Worm (Caenorhabditis elegans) whole organism, L4 larva: ENCODE results near the gene F32D8.4.

ENCODE experiments used
- T20F7.1 ChIP-seq: fragments of 200-800 bp; sonication (Bioruptor generic); optimal IDR thresholded peaks from 2 replicates; lab custom pipeline; 2018; ENCODE audit warnings: mild to moderate bottlenecking, missing genetic modification characterization, missing compliant biosample characterization
- Y48G9A.11 ChIP-seq: fragments of 200-800 bp; sonication (Bioruptor generic); IDR thresholded peaks from 2 replicates; pipeline ENCODE4 v1.3.6; 2022; ENCODE audit warnings: missing genetic modification reagents, missing genetic modification characterization, missing compliant biosample characterization
- dmd-8 ChIP-seq: fragments of 200-800 bp; sonication (Bioruptor generic); IDR thresholded peaks from 2 replicates; pipeline ENCODE4 v1.3.6; 2022; ENCODE audit warnings: missing genetic modification characterization, missing compliant biosample characterization
- hlh-11 ChIP-seq: fragments of 200-800 bp; sonication (Bioruptor generic); optimal IDR thresholded peaks from 2 replicates; lab custom pipeline; 2018; ENCODE audit warnings: mild to moderate bottlenecking, missing genetic modification characterization, missing compliant biosample characterization
- hmg-1.1 ChIP-seq: fragments of 200-800 bp; sonication (Bioruptor generic); IDR thresholded peaks from 2 replicates; pipeline ENCODE4 v1.3.6; 2022; ENCODE audit warnings: missing genetic modification reagents, missing genetic modification characterization, missing compliant biosample characterization
- lir-3 ChIP-seq: sonication (generic microtip); optimal IDR thresholded peaks from 2 replicates; lab custom pipeline; 2016; ENCODE audit warnings: mild to moderate bottlenecking, missing genetic modification characterization, missing compliant biosample characterization
- nhr-77 ChIP-seq: fragments of 150-350 bp; optimal IDR thresholded peaks from 2 replicates; lab custom pipeline; 2014; ENCODE audit warnings: missing biosample characterization, missing genetic modification characterization
- unc-62 ChIP-seq, 3 experiments: fragments of 150-350 bp in 1 of 3; sonication (generic microtip); optimal IDR thresholded peaks in 2 of 3; peaks in 1 of 3; 1 replicate in 1 of 3; 2 replicates in 2 of 3; lab custom pipeline; 2014 to 2017; ENCODE audit warnings: missing biosample characterization in 3 of 3, missing genetic modification characterization in 3 of 3, missing genetic modification reagents in 3 of 3, missing genotype in 1 of 3

- TF ChIP-seq hmg-1.1 (GFP tag; lab: Robert Waterston, UW) = no peak
- no peak for TF ChIP-seq Y48G9A.11 (GFP tag; lab: Robert Waterston, UW)
- no peak for TF ChIP-seq nhr-77
- no peak for TF ChIP-seq lir-3
- TF ChIP-seq hlh-11 (tag; lab: Kevin White, UChicago) = no peak
- no peak for TF ChIP-seq T20F7.1 (GFP tag; lab: Kevin White, UChicago)
- TF ChIP-seq dmd-8 = no peak
- TF ChIP-seq unc-62 (GFP tag; optimal IDR thresholded peaks at IDR 0.05 in 1 of 2; lab: Kevin White, UChicago) = no peak
- TF ChIP-seq unc-62 (tag; optimal IDR thresholded peaks at IDR 0.05; lab: Kevin White, UChicago) = no peak
Measured at ce11 chrV:10903748-10904147, 10.4 kb upstream of the F32D8.4 start, which contains the start of gene F32D8.15.
